Fruit fly (Drosophila melanogaster) whole organism, wandering third instar larva: ENCODE measurements around the gene Snap24.

Experiments
- Abd-B ChIP-seq: fragments of >200 bp; optimal IDR thresholded peaks from 2 replicates; lab custom pipeline; 2017; ENCODE audit warnings: missing biosample characterization, missing genetic modification characterization
- CG9705 ChIP-seq: fragments of 200-800 bp; sonication (Bioruptor generic); optimal IDR thresholded peaks from 2 replicates; lab custom pipeline; 2018; ENCODE audit warnings: missing biosample characterization, mild to moderate bottlenecking, missing genetic modification characterization
- CrebA ChIP-seq: fragments of 200-800 bp; sonication (Bioruptor generic); optimal IDR thresholded peaks from 2 replicates; lab custom pipeline; 2016; ENCODE audit warnings: missing biosample characterization, mild to moderate bottlenecking, missing genetic modification characterization, borderline replicate concordance
- Dfd ChIP-seq: fragments of >200 bp; optimal IDR thresholded peaks from 2 replicates; lab custom pipeline; 2017; ENCODE audit warnings: missing biosample characterization, missing genetic modification characterization
- Dif ChIP-seq: fragments of 200-275, 200-300 bp; sonication (Bioruptor generic); optimal IDR thresholded peaks from 2 replicates; lab custom pipeline; 2018; ENCODE audit warnings: missing biosample characterization, missing genetic modification characterization; ENCODE audit not compliant: partially characterized antibody
- GATAd ChIP-seq: sonication (Bioruptor generic); optimal IDR thresholded peaks from 2 replicates; lab custom pipeline; 2016; ENCODE audit warnings: missing biosample characterization, missing genetic modification characterization
- HLH106 ChIP-seq: fragments of 200-800 bp; optimal IDR thresholded peaks from 3 replicates; lab custom pipeline; 2019; ENCODE audit warnings: missing biosample characterization, mild to moderate bottlenecking, missing genetic modification characterization, moderate library complexity
- Hnf4 ChIP-seq: fragments of 200-800 bp; sonication (Bioruptor generic); optimal IDR thresholded peaks from 2 replicates; lab custom pipeline; 2016; ENCODE audit warnings: missing biosample characterization, mild to moderate bottlenecking, missing genetic modification characterization
- Hr78 ChIP-seq: fragments of >200 bp; optimal IDR thresholded peaks from 2 replicates; lab custom pipeline; 2017; ENCODE audit warnings: missing biosample characterization, missing genetic modification characterization
- Jra ChIP-seq: sonication (Bioruptor generic); optimal IDR thresholded peaks from 2 replicates; lab custom pipeline; 2016; ENCODE audit warnings: missing biosample characterization, missing genetic modification characterization
- Myc ChIP-seq: fragments of >200 bp; optimal IDR thresholded peaks from 2 replicates; lab custom pipeline; 2017
- N ChIP-seq: fragments of >200 bp; optimal IDR thresholded peaks from 2 replicates; lab custom pipeline; 2018; ENCODE audit warnings: missing biosample characterization, missing external identifiers, missing genetic modification characterization
- OdsH ChIP-seq: fragments of 200-800 bp; sonication (Bioruptor generic); optimal IDR thresholded peaks from 2 replicates; lab custom pipeline; 2016; ENCODE audit warnings: missing biosample characterization, mild to moderate bottlenecking, missing genetic modification characterization
- Rel ChIP-seq, 2 experiments: fragments of 200-800 bp; sonication (Bioruptor generic) in 1 of 2; optimal IDR thresholded peaks; 2 replicates in 1 of 2; 3 replicates in 1 of 2; lab custom pipeline; 2016 to 2019; ENCODE audit warnings: mild to moderate bottlenecking in 2 of 2, missing biosample characterization in 2 of 2, missing genetic modification characterization in 2 of 2, moderate library complexity in 1 of 2
- Sp1 ChIP-seq: fragments of 200-800 bp; sonication (Bioruptor generic); optimal IDR thresholded peaks from 3 replicates; lab custom pipeline; 2019; ENCODE audit warnings: missing biosample characterization, mild to moderate bottlenecking, missing genetic modification characterization, moderate library complexity
- Vsx2 ChIP-seq: fragments of 200-300, 225-300 bp; sonication (Bioruptor generic); optimal IDR thresholded peaks from 2 replicates; lab custom pipeline; 2018; ENCODE audit warnings: missing biosample characterization, missing genetic modification characterization; ENCODE audit not compliant: partially characterized antibody
- br ChIP-seq: fragments of 200-800 bp; sonication (Bioruptor generic); optimal IDR thresholded peaks from 2 replicates; lab custom pipeline; 2016; ENCODE audit warnings: missing biosample characterization, missing genetic modification characterization
- dl ChIP-seq, 2 experiments: fragments of 175-275, 200-275 bp in 1 of 2; fragments of 200-275 bp in 1 of 2; sonication (Bioruptor generic); optimal IDR thresholded peaks; lab custom pipeline; 2018; ENCODE audit warnings: mild to moderate bottlenecking in 2 of 2, missing biosample characterization in 2 of 2, missing genetic modification characterization in 2 of 2, moderate library complexity in 2 of 2; ENCODE audit not compliant: partially characterized antibody in 2 of 2, insufficient read depth in 1 of 2
- dmrt93B ChIP-seq: fragments of 200-800 bp; sonication (Bioruptor generic); optimal IDR thresholded peaks from 2 replicates; lab custom pipeline; 2018; ENCODE audit warnings: missing biosample characterization, mild to moderate bottlenecking, missing genetic modification characterization
- dsf ChIP-seq: sonication (Bioruptor generic); optimal IDR thresholded peaks from 2 replicates; lab custom pipeline; 2016; ENCODE audit warnings: missing biosample characterization, missing genetic modification characterization, borderline replicate concordance
- ey ChIP-seq: fragments of 200-800 bp; sonication (Bioruptor generic); optimal IDR thresholded peaks from 2 replicates; lab custom pipeline; 2016; ENCODE audit warnings: missing biosample characterization, missing genetic modification characterization
- foxo ChIP-seq, 2 experiments: fragments of 200-800 bp; sonication (Bioruptor generic); optimal IDR thresholded peaks; 2 replicates in 1 of 2; 3 replicates in 1 of 2; lab custom pipeline; 2016 to 2017; ENCODE audit warnings: missing biosample characterization in 2 of 2, missing genetic modification characterization in 2 of 2
- fru ChIP-seq: fragments of 200-800 bp; sonication (Bioruptor generic); optimal IDR thresholded peaks from 3 replicates; lab custom pipeline; 2016; ENCODE audit warnings: missing biosample characterization, mild to moderate bottlenecking, missing genetic modification characterization
- h ChIP-seq: fragments of 200-800 bp; sonication (Bioruptor generic); optimal IDR thresholded peaks from 3 replicates; lab custom pipeline; 2016; ENCODE audit warnings: missing biosample characterization, mild to moderate bottlenecking, missing genetic modification characterization
- jim ChIP-seq: fragments of 175-275, 200-325 bp; sonication (Bioruptor generic); optimal IDR thresholded peaks from 2 replicates; lab custom pipeline; 2016; ENCODE audit warnings: missing biosample characterization, mild to moderate bottlenecking, missing genetic modification characterization
- lola ChIP-seq: fragments of >200 bp; optimal IDR thresholded peaks from 2 replicates; lab custom pipeline; 2017; ENCODE audit warnings: missing biosample characterization, missing genetic modification characterization
- pan ChIP-seq: fragments of >200 bp; optimal IDR thresholded peaks from 2 replicates; lab custom pipeline; 2017
- psq ChIP-seq: fragments of 200-800 bp; sonication (Bioruptor generic); optimal IDR thresholded peaks from 3 replicates; lab custom pipeline; 2017; ENCODE audit warnings: missing biosample characterization, mild to moderate bottlenecking, missing genetic modification characterization, moderate library complexity
- rgr ChIP-seq: fragments of 200-800 bp; sonication (Bioruptor generic); optimal IDR thresholded peaks from 3 replicates; lab custom pipeline; 2016; ENCODE audit warnings: missing biosample characterization, mild to moderate bottlenecking, missing genetic modification characterization
- sage ChIP-seq: fragments of 200-800 bp; sonication (Bioruptor generic); optimal IDR thresholded peaks from 2 replicates; lab custom pipeline; 2016; ENCODE audit warnings: missing biosample characterization, mild to moderate bottlenecking, missing genetic modification characterization
- sv ChIP-seq: fragments of 200-800 bp; sonication (Bioruptor generic); optimal IDR thresholded peaks from 3 replicates; lab custom pipeline; 2016; ENCODE audit warnings: missing biosample characterization, missing genetic modification characterization
- tai ChIP-seq: sonication (Bioruptor generic); optimal IDR thresholded peaks from 2 replicates; lab custom pipeline; 2016; ENCODE audit warnings: missing biosample characterization, missing genetic modification characterization
- woc ChIP-seq: sonication (Bioruptor generic); optimal IDR thresholded peaks from 2 replicates; lab custom pipeline; 2016; ENCODE audit warnings: missing biosample characterization, mild to moderate bottlenecking, missing genetic modification characterization

Gene Snap24

dm6 chr3R:9762955-9763931, at the start of gene Snap24, which contains the start of gene CG8478:
TSS of gene Snap24 (minus strand) at chr3R:9763150.
TSS of gene CG8478 (plus strand) at chr3R:9763650.
- TF ChIP-seq Myc (lab: Kevin White, UChicago) (peak; percentile 2), N (GFP tag; lab: Kevin White, UChicago) (peak; percentile 8), Abd-B (GFP tag; lab: Kevin White, UChicago) (no peak), OdsH (no peak), jim (no peak), Rel (GFP tag; optimal IDR thresholded peaks at IDR 0.05; lab: Kevin White, UChicago) (no peak), Rel (tag; optimal IDR thresholded peaks at IDR 0.05; lab: Kevin White, UChicago) (peak; percentile 31), Jra (peak; percentile 64), tai (GFP tag; lab: Kevin White, UChicago) (no peak)
- TF ChIP-seq, all 38 proteins: peak for 4

- TF ChIP-seq dmrt93B (no peak), Dif (GFP tag; lab: Kevin White, UChicago) (no peak), pan (lab: Kevin White, UChicago) (no peak), GATAd (GFP tag; lab: Kevin White, UChicago) (no peak), Rel (GFP tag; optimal IDR thresholded peaks at IDR 0.05; lab: Kevin White, UChicago) (no peak), Rel (tag; optimal IDR thresholded peaks at IDR 0.05; lab: Kevin White, UChicago) (no peak), CG9705 (GFP tag; lab: Kevin White, UChicago) (no peak), CrebA (GFP tag; lab: Kevin White, UChicago) (no peak), Hr78 (GFP tag; lab: Kevin White, UChicago) (no peak), h (GFP tag; lab: Kevin White, UChicago) (no peak), ey (no peak), lola (GFP tag; lab: Kevin White, UChicago) (no peak), N (GFP tag; lab: Kevin White, UChicago) (no peak), jim (no peak), dsf (GFP tag; lab: Kevin White, UChicago) (no peak), rgr (GFP tag; lab: Kevin White, UChicago) (no peak), Vsx2 (no peak), Dfd (GFP tag; lab: Kevin White, UChicago) (no peak), Hnf4 (GFP tag; lab: Kevin White, UChicago) (no peak), tai (GFP tag; lab: Kevin White, UChicago) (no peak)
Measured at dm6 chr3R:9812447-9812846, 49.5 kb upstream of the Snap24 start, which contains the start of gene CG8534. TSS of gene CG8534 (plus strand) at chr3R:9812747.

dm6 chr3R:9808946-9809545, 46.1 kb upstream of the Snap24 start, which contains the start of gene FBXO11:
TSS of gene FBXO11 (minus strand) at chr3R:9809368.
- no peak for TF ChIP-seq dmrt93B
- peak; percentile 98 for TF ChIP-seq jim
- peak; percentile 10 for TF ChIP-seq HLH106
- TF ChIP-seq br (GFP tag; lab: Kevin White, UChicago) = no peak
- peak; percentile 12 for TF ChIP-seq OdsH
- TF ChIP-seq Vsx2 = no peak
- peak; percentile 100 for TF ChIP-seq psq
- TF ChIP-seq Dif (GFP tag; lab: Kevin White, UChicago) = no peak
- peak; percentile 24 for TF ChIP-seq CG9705 (GFP tag; lab: Kevin White, UChicago)
- peak; percentile 46 for TF ChIP-seq rgr (GFP tag; lab: Kevin White, UChicago)
- TF ChIP-seq Rel (GFP tag; optimal IDR thresholded peaks at IDR 0.05; lab: Kevin White, UChicago) = no peak
- peak; percentile 95 for TF ChIP-seq Rel (tag; optimal IDR thresholded peaks at IDR 0.05; lab: Kevin White, UChicago)
- peak; percentile 6 for TF ChIP-seq sage
- TF ChIP-seq Sp1 (GFP tag; lab: Kevin White, UChicago) = peak; percentile 78
- TF ChIP-seq, all 38 proteins: peak for 9

dm6 chr3R:9800644-9801330, 37.8 kb upstream of the Snap24 start, which contains the start of the genes CG9467 and CG8526:
TSS of gene CG9467 (minus strand) at chr3R:9801026.
TSS of gene CG8526 (plus strand) at chr3R:9801280.
- peak; percentile 55 for TF ChIP-seq fru (GFP tag; lab: Kevin White, UChicago)
- peak; percentile 24 for TF ChIP-seq Jra
- peak; percentile 82 for TF ChIP-seq woc (GFP tag; lab: Kevin White, UChicago)
- TF ChIP-seq CG9705 (GFP tag; lab: Kevin White, UChicago) = peak; percentile 60
- peak; percentile 74 for TF ChIP-seq rgr (GFP tag; lab: Kevin White, UChicago)
- TF ChIP-seq jim = no peak
- peak; percentile 56 for TF ChIP-seq sv (GFP tag; lab: Kevin White, UChicago)
- no peak for TF ChIP-seq Rel (GFP tag; optimal IDR thresholded peaks at IDR 0.05; lab: Kevin White, UChicago)
- peak; percentile 64 for TF ChIP-seq Rel (tag; optimal IDR thresholded peaks at IDR 0.05; lab: Kevin White, UChicago)
- no peak for TF ChIP-seq Hnf4 (GFP tag; lab: Kevin White, UChicago)
- peak; percentile 54 for TF ChIP-seq OdsH
- TF ChIP-seq Myc (lab: Kevin White, UChicago) = peak; percentile 55
- peak; percentile 82 for TF ChIP-seq HLH106
- peak; percentile 69 for TF ChIP-seq h (GFP tag; lab: Kevin White, UChicago)
- TF ChIP-seq ey = peak; percentile 57
- TF ChIP-seq dl (GFP tag; optimal IDR thresholded peaks at IDR 0.05; lab: Kevin White, UChicago; ENCODE audit: insufficient read depth in 1 of 2, partially characterized antibody in 2 of 2) = no peak
- peak; percentile 59 for TF ChIP-seq Sp1 (GFP tag; lab: Kevin White, UChicago)
- no peak for TF ChIP-seq Dfd (GFP tag; lab: Kevin White, UChicago)
- TF ChIP-seq psq = peak; percentile 38
- TF ChIP-seq foxo (GFP tag; optimal IDR thresholded peaks at IDR 0.05; lab: Kevin White, UChicago) = peak in 1 of 2 experiments; percentile 79
- TF ChIP-seq tai (GFP tag; lab: Kevin White, UChicago) = no peak
